Worm (Caenorhabditis elegans) whole organism, early embryonic: Measurements from ENCODE around the gene istr-1.

ENCODE experiments used
- B0310.2 ChIP-seq: sonication (generic microtip); optimal IDR thresholded peaks from 2 replicates; lab custom pipeline; 2016; ENCODE audit warnings: mild to moderate bottlenecking, missing genetic modification characterization, missing compliant biosample characterization
- F13C5.2 ChIP-seq: sonication (generic microtip); optimal IDR thresholded peaks from 2 replicates; lab custom pipeline; 2017; ENCODE audit warnings: mild to moderate bottlenecking, missing genetic modification characterization, inconsistent platforms, missing compliant biosample characterization
- ama-1 ChIP-seq: fragments of 150-350 bp; optimal IDR thresholded peaks from 2 replicates; lab custom pipeline; 2014
- ceh-36 ChIP-seq: sonication (generic microtip); optimal IDR thresholded peaks from 2 replicates; lab custom pipeline; 2016; ENCODE audit warnings: missing genetic modification characterization, inconsistent platforms, missing compliant biosample characterization
- ets-7 ChIP-seq: sonication (generic microtip); optimal IDR thresholded peaks from 2 replicates; lab custom pipeline; 2016; ENCODE audit warnings: missing genotype, missing genetic modification characterization, missing compliant biosample characterization
- flt-1 ChIP-seq: fragments of 200-800 bp; sonication (Bioruptor generic); IDR thresholded peaks from 2 replicates; pipeline ENCODE4 v1.3.6; 2022; ENCODE audit warnings: missing genetic modification characterization, missing compliant biosample characterization
- hmbx-1 ChIP-seq: sonication (generic microtip); optimal IDR thresholded peaks from 2 replicates; lab custom pipeline; 2016; ENCODE audit warnings: mild to moderate bottlenecking, missing genetic modification characterization, missing compliant biosample characterization
- hmg-4 ChIP-seq: fragments of 200-800 bp; sonication (Bioruptor generic); optimal IDR thresholded peaks from 2 replicates; lab custom pipeline; 2018; ENCODE audit warnings: mild to moderate bottlenecking, missing genetic modification characterization, missing compliant biosample characterization
- sea-1 ChIP-seq: fragments of 200-800 bp; sonication (Bioruptor generic); conservative IDR thresholded peaks from 2 replicates; pipeline ENCODE4 v1.3.6; 2022; ENCODE audit warnings: missing genetic modification characterization, missing compliant biosample characterization
- tbx-11 ChIP-seq: fragments of 200-800 bp; sonication (Bioruptor generic); IDR thresholded peaks from 2 replicates; pipeline ENCODE4 v1.3.6; 2022; ENCODE audit warnings: missing genetic modification characterization, missing compliant biosample characterization

- no peak for TF ChIP-seq ama-1 (lab: Kevin White, UChicago)
- no peak for TF ChIP-seq ets-7
- no peak for TF ChIP-seq flt-1
- no peak for TF ChIP-seq hmg-4
- TF ChIP-seq ceh-36 (tag; lab: Kevin White, UChicago) = no peak
- TF ChIP-seq tbx-11 (GFP tag; lab: Robert Waterston, UW) = no peak
- TF ChIP-seq sea-1 (GFP tag; lab: Robert Waterston, UW) = no peak
- no peak for TF ChIP-seq hmbx-1 (tag; lab: Kevin White, UChicago)
- TF ChIP-seq F13C5.2 = no peak
- TF ChIP-seq B0310.2 = no peak
Observed at ce11 chrV:12716447-12716846, 18.8 kb downstream of the istr-1 start, which contains the start of gene str-178.
